Fruit fly (Drosophila melanogaster) whole organism, embryonic: ENCODE measurements around the gene CG4660.

Experiments
- Blimp-1 ChIP-seq: fragments of 200-800 bp; sonication (Bioruptor generic); optimal IDR thresholded peaks from 3 replicates; lab custom pipeline; 2018; ENCODE audit warnings: missing biosample characterization, missing genetic modification characterization, mild to moderate bottlenecking, moderate library complexity, missing genetic modification reagents
- CG10267 ChIP-seq: fragments of 200-800 bp; sonication (Bioruptor generic); optimal IDR thresholded peaks from 2 replicates; lab custom pipeline; 2018; ENCODE audit warnings: missing biosample characterization, mild to moderate bottlenecking, missing genetic modification characterization, moderate library complexity
- CG10431 ChIP-seq: fragments of 200-800 bp; sonication (Bioruptor generic); optimal IDR thresholded peaks from 3 replicates; lab custom pipeline; 2018; ENCODE audit warnings: missing biosample characterization, mild to moderate bottlenecking, missing genetic modification characterization
- CG10543 ChIP-seq: fragments of 200-800 bp; sonication (Bioruptor generic); optimal IDR thresholded peaks from 3 replicates; lab custom pipeline; 2017; ENCODE audit warnings: missing biosample characterization, mild to moderate bottlenecking, missing genetic modification characterization, moderate library complexity
- CG10654 ChIP-seq: fragments of 200-800 bp; sonication (Bioruptor generic); optimal IDR thresholded peaks from 2 replicates; lab custom pipeline; 2016; ENCODE audit warnings: missing biosample characterization, missing genetic modification characterization
- CG11085 ChIP-seq: fragments of 200-800 bp; sonication (Bioruptor generic); IDR thresholded peaks from 2 replicates; pipeline ENCODE4 v1.3.6; 2022; ENCODE audit warnings: missing biosample characterization, missing genetic modification characterization
- CG11247 ChIP-seq: fragments of 200-800 bp; sonication (Bioruptor generic); IDR thresholded peaks from 2 replicates; pipeline ENCODE4 v1.3.6; 2022; ENCODE audit warnings: missing biosample characterization, missing genetic modification characterization
- CG11456 ChIP-seq: fragments of 200-800 bp; sonication (Bioruptor generic); IDR thresholded peaks from 3 replicates; pipeline ENCODE4 v1.3.6; 2022; ENCODE audit warnings: missing biosample characterization, missing genetic modification characterization
- CG12744 ChIP-seq: fragments of 200-800 bp; sonication (Bioruptor generic); optimal IDR thresholded peaks from 2 replicates; lab custom pipeline; 2016; ENCODE audit warnings: missing biosample characterization, missing genetic modification characterization
- CG13287 ChIP-seq: fragments of 200-800 bp; sonication (Bioruptor generic); IDR thresholded peaks from 2 replicates; pipeline ENCODE4 v1.3.6; 2022; ENCODE audit warnings: missing biosample characterization, missing genetic modification characterization; ENCODE audit not compliant: partially characterized antibody
- CG13775 ChIP-seq: fragments of 200-800 bp; sonication (Bioruptor generic); optimal IDR thresholded peaks from 3 replicates; lab custom pipeline; 2017; ENCODE audit warnings: missing biosample characterization, mild to moderate bottlenecking, missing genetic modification characterization
- CG14667 ChIP-seq: fragments of 200-800 bp; sonication (Bioruptor generic); IDR thresholded peaks from 2 replicates; pipeline ENCODE4 v1.3.6; 2022; ENCODE audit warnings: missing biosample characterization, missing genetic modification characterization
- CG14860 ChIP-seq: fragments of 200-800 bp; sonication (Bioruptor generic); IDR thresholded peaks from 3 replicates; pipeline ENCODE4 v1.3.6; 2022; ENCODE audit warnings: missing biosample characterization, missing genetic modification characterization; ENCODE audit not compliant: partially characterized antibody
- CG15601 ChIP-seq: fragments of 200-800 bp; sonication (Bioruptor generic); optimal IDR thresholded peaks from 3 replicates; lab custom pipeline; 2019; ENCODE audit warnings: missing biosample characterization, mild to moderate bottlenecking, missing genetic modification characterization, moderate library complexity
- CG18764 ChIP-seq: fragments of 200-800 bp; sonication (Bioruptor generic); optimal IDR thresholded peaks from 3 replicates; lab custom pipeline; 2016; ENCODE audit warnings: missing biosample characterization, missing genetic modification characterization
- CG31224 ChIP-seq: fragments of 200-800 bp; sonication (Bioruptor generic); IDR thresholded peaks from 2 replicates; pipeline ENCODE4 v1.3.6; 2022; ENCODE audit warnings: missing biosample characterization, missing genetic modification characterization
- CG32772 ChIP-seq: fragments of 200-800 bp; sonication (Bioruptor generic); IDR thresholded peaks from 2 replicates; pipeline ENCODE4 v1.3.6; 2022; ENCODE audit warnings: missing biosample characterization, missing genetic modification characterization
- CG3407 ChIP-seq: fragments of 200-800 bp; sonication (Bioruptor generic); optimal IDR thresholded peaks from 2 replicates; lab custom pipeline; 2018; ENCODE audit warnings: missing biosample characterization, mild to moderate bottlenecking, missing genetic modification characterization
- CG6654 ChIP-seq: fragments of 200-800 bp; sonication (Bioruptor generic); optimal IDR thresholded peaks from 2 replicates; lab custom pipeline; 2017; ENCODE audit warnings: missing biosample characterization, mild to moderate bottlenecking, missing genetic modification characterization
- CG7556 ChIP-seq: fragments of 200-800 bp; sonication (Bioruptor generic); optimal IDR thresholded peaks from 2 replicates; lab custom pipeline; 2017; ENCODE audit warnings: missing biosample characterization, mild to moderate bottlenecking, missing genetic modification characterization
- CG7745 ChIP-seq: fragments of 200-800 bp; sonication (Bioruptor generic); optimal IDR thresholded peaks from 2 replicates; lab custom pipeline; 2018; ENCODE audit warnings: missing biosample characterization, mild to moderate bottlenecking, missing genetic modification characterization, moderate library complexity
- CG8924 ChIP-seq: fragments of 200-800 bp; optimal IDR thresholded peaks from 3 replicates; lab custom pipeline; 2019; ENCODE audit warnings: missing biosample characterization, mild to moderate bottlenecking, missing genetic modification characterization, moderate library complexity
- CTCF ChIP-seq: fragments of 200-800 bp; sonication (Bioruptor generic); optimal IDR thresholded peaks from 2 replicates; lab custom pipeline; 2017; ENCODE audit warnings: missing biosample characterization, mild to moderate bottlenecking, missing genetic modification characterization, moderate library complexity
- Eip74EF ChIP-seq, 2 experiments: fragments of 200-800 bp in 1 of 2; fragments of >200 bp in 1 of 2; sonication (Bioruptor generic) in 1 of 2; optimal IDR thresholded peaks; 2 replicates each; lab custom pipeline; 2017 to 2019; ENCODE audit warnings: missing biosample characterization in 2 of 2, missing genetic modification characterization in 2 of 2, mild to moderate bottlenecking in 1 of 2, moderate library complexity in 1 of 2
- Ets97D ChIP-seq: fragments of 200-800 bp; sonication (Bioruptor generic); optimal IDR thresholded peaks from 3 replicates; lab custom pipeline; 2016; ENCODE audit warnings: missing biosample characterization, missing genetic modification characterization
- Fer1 ChIP-seq: fragments of 200-800 bp; sonication (Bioruptor generic); optimal IDR thresholded peaks from 2 replicates; lab custom pipeline; 2017; ENCODE audit warnings: missing biosample characterization, mild to moderate bottlenecking, missing genetic modification characterization
- Gug ChIP-seq: fragments of 200-800 bp; sonication (Bioruptor generic); IDR thresholded peaks from 4 replicates; pipeline ENCODE4 v1.3.6; 2022; ENCODE audit warnings: missing biosample characterization, missing genetic modification characterization
- HLH54F ChIP-seq: fragments of 200-800 bp; sonication (Bioruptor generic); optimal IDR thresholded peaks from 3 replicates; lab custom pipeline; 2016; ENCODE audit warnings: missing biosample characterization, missing genetic modification characterization
- Oli ChIP-seq: fragments of 200-800 bp; sonication (Bioruptor generic); optimal IDR thresholded peaks from 2 replicates; lab custom pipeline; 2018; ENCODE audit warnings: missing biosample characterization, mild to moderate bottlenecking, missing genetic modification characterization, moderate library complexity
- Rx ChIP-seq: fragments of 200-800 bp; sonication (Bioruptor generic); IDR thresholded peaks from 2 replicates; pipeline ENCODE4 v1.3.6; 2022; ENCODE audit warnings: missing biosample characterization, missing genetic modification characterization
- Xrp1 ChIP-seq: fragments of 200-800 bp; sonication (Bioruptor generic); IDR thresholded peaks from 2 replicates; pipeline ENCODE4 v1.3.6; 2022; ENCODE audit warnings: missing biosample characterization, missing genetic modification characterization
- aop ChIP-seq: fragments of 200-800 bp; sonication (Bioruptor generic); IDR thresholded peaks from 2 replicates; pipeline ENCODE4 v1.3.6; 2022; ENCODE audit warnings: missing biosample characterization, missing genetic modification characterization
- ato ChIP-seq: fragments of 200-800 bp; sonication (Bioruptor generic); IDR thresholded peaks from 2 replicates; pipeline ENCODE4 v1.3.6; 2022; ENCODE audit warnings: missing biosample characterization, missing genetic modification characterization; ENCODE audit not compliant: partially characterized antibody
- bsh ChIP-seq, 2 experiments: fragments of 200-800 bp; sonication (Bioruptor generic); optimal IDR thresholded peaks; 2 replicates each; lab custom pipeline; 2017 to 2018; ENCODE audit warnings: mild to moderate bottlenecking in 2 of 2, missing biosample characterization in 2 of 2, missing genetic modification characterization in 2 of 2, moderate library complexity in 1 of 2
- cad ChIP-seq: fragments of >200 bp; optimal IDR thresholded peaks from 2 replicates; lab custom pipeline; 2017; ENCODE audit warnings: missing biosample characterization, missing genetic modification characterization
- chinmo ChIP-seq: fragments of 200-800 bp; sonication (Bioruptor generic); IDR thresholded peaks from 4 replicates; pipeline ENCODE4 v1.3.6; 2022; ENCODE audit warnings: missing biosample characterization, missing genetic modification characterization; ENCODE audit not compliant: partially characterized antibody
- da ChIP-seq: fragments of 200-800 bp; sonication (Bioruptor generic); optimal IDR thresholded peaks from 2 replicates; lab custom pipeline; 2016; ENCODE audit warnings: missing biosample characterization, missing genetic modification characterization
- dpn ChIP-seq, 2 experiments: fragments of 200-800 bp; sonication (Bioruptor generic); optimal IDR thresholded peaks; 3 replicates each; lab custom pipeline; 2016; ENCODE audit warnings: missing biosample characterization in 2 of 2, missing genetic modification characterization in 2 of 2
- fd64A ChIP-seq: fragments of 200-800 bp; sonication (Bioruptor generic); optimal IDR thresholded peaks from 3 replicates; lab custom pipeline; 2018; ENCODE audit warnings: missing biosample characterization, mild to moderate bottlenecking, missing genetic modification characterization
- gce ChIP-seq: fragments of 200-800 bp; sonication (Bioruptor generic); IDR thresholded peaks from 3 replicates; pipeline ENCODE4 v1.3.6; 2022; ENCODE audit warnings: missing biosample characterization, missing genetic modification characterization
- gem ChIP-seq: fragments of 200-800 bp; sonication (Bioruptor generic); optimal IDR thresholded peaks from 2 replicates; lab custom pipeline; 2019; ENCODE audit warnings: missing biosample characterization, mild to moderate bottlenecking, missing genetic modification characterization, moderate library complexity
- grn ChIP-seq: fragments of 200-800 bp; sonication (Bioruptor generic); optimal IDR thresholded peaks from 3 replicates; lab custom pipeline; 2017; ENCODE audit warnings: missing biosample characterization, missing genetic modification characterization
- kay ChIP-seq: fragments of 200-800 bp; sonication (Bioruptor generic); optimal IDR thresholded peaks from 2 replicates; lab custom pipeline; 2016; ENCODE audit warnings: missing biosample characterization, missing genetic modification characterization
- otp ChIP-seq: fragments of 200-800 bp; sonication (Bioruptor generic); IDR thresholded peaks from 3 replicates; pipeline ENCODE4, ENCODE4 v1.3.6; 2022; ENCODE audit warnings: missing biosample characterization, missing genetic modification characterization
- pb ChIP-seq: fragments of 200-800 bp; sonication (Bioruptor generic); optimal IDR thresholded peaks from 3 replicates; lab custom pipeline; 2016; ENCODE audit warnings: missing biosample characterization, missing genetic modification characterization
- pros ChIP-seq: fragments of 200-800 bp; sonication (Bioruptor generic); optimal IDR thresholded peaks from 3 replicates; lab custom pipeline; 2019; ENCODE audit warnings: missing biosample characterization, mild to moderate bottlenecking, missing genetic modification characterization, moderate library complexity
- run ChIP-seq: fragments of 200-800 bp; sonication (Bioruptor generic); optimal IDR thresholded peaks from 3 replicates; lab custom pipeline; 2018; ENCODE audit warnings: missing biosample characterization, mild to moderate bottlenecking, missing genetic modification characterization
- slp2 ChIP-seq: fragments of 200-800 bp; sonication (Bioruptor generic); optimal IDR thresholded peaks from 2 replicates; lab custom pipeline; 2016; ENCODE audit warnings: missing biosample characterization, missing genetic modification characterization
- wek ChIP-seq: fragments of 200-800 bp; sonication (Bioruptor generic); optimal IDR thresholded peaks from 3 replicates; lab custom pipeline; 2018; ENCODE audit warnings: missing biosample characterization, mild to moderate bottlenecking, missing genetic modification characterization, moderate library complexity
- zen2 ChIP-seq: fragments of 200-800 bp; sonication (Bioruptor generic); IDR thresholded peaks from 3 replicates; pipeline ENCODE4 v1.3.6; 2022; ENCODE audit warnings: missing biosample characterization, missing genetic modification characterization; ENCODE audit not compliant: partially characterized antibody

Gene CG4660

DNA sequence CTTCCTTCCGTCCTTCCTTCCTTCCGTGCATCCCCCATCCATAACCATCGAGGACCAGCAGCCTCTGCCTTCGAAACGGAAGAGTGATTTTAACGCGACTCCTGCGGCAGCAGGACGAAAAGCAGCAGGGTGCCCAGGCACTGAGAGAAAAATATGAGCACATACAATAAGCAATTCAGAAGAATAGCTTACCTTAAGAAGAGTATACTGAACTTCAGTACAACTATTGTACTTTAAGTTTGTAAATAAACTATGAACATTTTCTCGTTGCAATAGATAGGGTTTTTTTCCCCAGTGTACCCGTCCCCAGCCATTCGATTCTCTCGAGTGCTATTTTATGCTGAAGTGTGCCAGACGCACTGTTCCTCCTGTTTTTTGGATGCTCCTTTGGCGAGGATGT, 49.5 kb downstream of the CG4660 start (continued):
- TF ChIP-seq kay (peak; percentile 64), CG7556 (peak; percentile 86), da (peak; percentile 56), otp (GFP tag; lab: Robert Waterston, UW) (peak; percentile 84), CG32772 (GFP tag; lab: Robert Waterston, UW) (peak; percentile 60; the same call in 1 of the 2 replicates), fd64A (peak; percentile 44), gem (tag; lab: Kevin White, UChicago) (peak; percentile 86), Fer1 (GFP tag; lab: Kevin White, UChicago) (peak; percentile 86), CG18764 (GFP tag; lab: Kevin White, UChicago) (peak; percentile 52), CTCF (GFP tag; lab: Kevin White, UChicago) (peak; percentile 24), Rx (GFP tag; lab: Robert Waterston, UW) (peak; percentile 48; the same call in 1 of the 2 replicates), CG13287 (GFP tag; lab: Robert Waterston, UW) (no peak), slp2 (GFP tag; lab: Kevin White, UChicago) (peak; percentile 46), gce (GFP tag; lab: Robert Waterston, UW) (peak; percentile 57; the same call in 1 of the 3 replicates), Eip74EF (GFP tag; optimal IDR thresholded peaks at IDR 0.05; lab: Kevin White, UChicago) (peak in 1 of 2 experiments; percentile 68), CG31224 (peak; percentile 51), aop (GFP tag; lab: Robert Waterston, UW) (0 out of 2 replicates have a peak, but pooled peaks have one; percentile 23), pb (GFP tag; lab: Kevin White, UChicago) (peak; percentile 63), wek (GFP tag; lab: Kevin White, UChicago) (peak; percentile 62), pros (GFP tag; lab: Kevin White, UChicago) (peak; percentile 16), CG3407 (GFP tag; lab: Kevin White, UChicago) (peak; percentile 63), bsh (GFP tag; optimal IDR thresholded peaks at IDR 0.05; lab: Kevin White, UChicago) (peak in 1 of 2 experiments; percentile 85), CG11456 (GFP tag; lab: Robert Waterston, UW) (peak; percentile 77), ato (GFP tag; lab: Robert Waterston, UW) (no peak), cad (GFP tag; lab: Kevin White, UChicago) (no peak), chinmo (GFP tag; lab: Robert Waterston, UW) (no peak), Xrp1 (peak; percentile 89), Oli (peak; percentile 79), CG11247 (GFP tag; lab: Robert Waterston, UW) (peak; percentile 69), CG10654 (GFP tag; lab: Kevin White, UChicago) (peak; percentile 55), Blimp-1 (GFP tag; lab: Kevin White, UChicago) (peak; percentile 78), Ets97D (GFP tag; lab: Kevin White, UChicago) (peak; percentile 32), CG15601 (peak; percentile 79), grn (GFP tag; lab: Kevin White, UChicago) (no peak), run (tag; lab: Kevin White, UChicago) (peak; percentile 61), dpn (GFP tag; optimal IDR thresholded peaks at IDR 0.05; lab: Kevin White, UChicago) (peak; percentile 62 to 76), CG8924 (tag; lab: Kevin White, UChicago) (peak; percentile 86), CG6654 (GFP tag; lab: Kevin White, UChicago) (peak; percentile 48), zen2 (GFP tag; lab: Robert Waterston, UW) (no peak), CG12744 (GFP tag; lab: Kevin White, UChicago) (peak; percentile 17), CG10267 (peak; percentile 76), CG14667 (GFP tag; lab: Robert Waterston, UW) (peak; percentile 59), CG13775 (GFP tag; lab: Kevin White, UChicago) (peak; percentile 70), HLH54F (GFP tag; lab: Kevin White, UChicago) (peak; percentile 57), CG7745 (tag; lab: Kevin White, UChicago) (no peak), CG10431 (GFP tag; lab: Kevin White, UChicago) (peak; percentile 50), Gug (GFP tag; lab: Robert Waterston, UW) (peak; percentile 44; the same call in 2 of the 4 replicates), CG11085 (GFP tag; lab: Robert Waterston, UW) (0 out of 2 replicates have a peak, but pooled peaks have one; percentile 22), CG14860 (GFP tag; lab: Robert Waterston, UW) (no peak), CG10543 (GFP tag; lab: Kevin White, UChicago) (peak; percentile 67)
